Fruit fly (Drosophila melanogaster) Kc167 (cell line): ENCODE data around the gene CG9837.
A peak's percentile ranks its signal among the peaks of the same experiment; 100 is the strongest.

ENCODE experiments used
- Myc ChIP-seq: fragments of >200 bp; optimal IDR thresholded peaks from 2 replicates; lab custom pipeline; 2017; ENCODE audit warnings: missing external identifiers
- Sin3A ChIP-seq: fragments of >200 bp; optimal IDR thresholded peaks from 2 replicates; lab custom pipeline; 2018; ENCODE audit warnings: missing external identifiers
- h ChIP-seq: fragments of >200 bp; optimal IDR thresholded peaks from 3 replicates; lab custom pipeline; 2018; ENCODE audit warnings: missing external identifiers
- insv ChIP-seq: fragments of >200 bp; optimal IDR thresholded peaks from 3 replicates; lab custom pipeline; 2018; ENCODE audit warnings: missing external identifiers
- psq ChIP-seq: fragments of >200 bp; optimal IDR thresholded peaks from 2 replicates; lab custom pipeline; 2017; ENCODE audit warnings: missing external identifiers
- ttk ChIP-seq: sonication (Bioruptor generic); optimal IDR thresholded peaks from 2 replicates; lab custom pipeline; 2017; ENCODE audit warnings: missing external identifiers

CG9837 gene

dm6 chr3R:8821623-8822022 lies 8.2 kb upstream of the CG9837 start, which contains the start of gene CG8369:
Gene CG8369 (plus strand): TSS chr3R:8822008.
- TF ChIP-seq h (no peak), insv (lab: Kevin White, UChicago) (no peak), Sin3A (lab: Kevin White, UChicago) (no peak), psq (lab: Kevin White, UChicago) (no peak), ttk (lab: Kevin White, UChicago) (no peak), Myc (no peak)

DNA sequence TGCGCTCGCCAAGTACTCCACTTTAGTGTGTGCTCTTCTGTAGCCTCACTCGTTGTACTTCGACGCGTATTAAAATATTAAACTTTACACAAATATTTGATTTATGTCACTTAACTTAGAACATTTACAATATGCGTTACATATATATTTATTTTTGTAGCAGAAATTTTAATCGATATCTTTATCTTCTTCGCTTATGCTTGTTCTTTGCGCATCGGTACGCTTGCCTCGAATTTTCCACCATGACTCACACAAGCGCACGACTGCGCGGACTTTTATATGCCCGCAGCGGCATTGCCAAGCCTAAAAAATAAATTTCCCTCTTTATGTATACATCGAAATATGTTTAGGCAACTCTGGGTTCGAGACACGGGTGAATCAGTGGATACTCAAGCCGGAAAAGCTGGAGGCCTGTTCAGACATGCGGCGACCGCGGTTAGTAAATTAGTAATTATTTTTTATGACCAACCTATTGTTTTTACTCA lies 7.1 kb upstream of the CG9837 start, which contains the start of gene aqz:
aqz (minus strand) TSS at position 255 of the 485 bp plus-strand sequence.
- TF ChIP-seq Myc (no peak), h (no peak)

DNA sequence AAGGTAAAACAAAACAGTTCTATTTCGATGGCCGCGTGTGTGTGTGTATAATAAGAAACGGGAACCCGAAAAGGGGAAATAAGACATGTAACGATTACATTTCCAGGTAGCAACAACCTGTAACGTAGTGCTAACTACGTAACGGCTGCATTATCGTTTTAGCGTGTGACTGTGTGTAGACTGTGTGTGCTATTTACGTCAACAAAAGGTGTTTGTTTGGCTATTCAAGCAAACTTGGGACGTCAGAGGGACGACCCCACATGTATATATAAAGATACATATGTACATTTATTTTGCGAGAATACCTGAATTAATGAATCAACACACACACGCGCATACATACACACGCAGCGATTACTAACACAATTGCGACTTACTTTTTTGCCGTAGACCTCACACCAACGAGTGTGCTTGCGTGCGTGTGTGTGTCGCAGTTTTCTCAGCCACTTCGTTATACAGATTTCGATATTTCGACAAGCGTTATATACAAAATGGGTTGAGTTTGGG lies 6.2 kb upstream of the CG9837 start:
- no peak for TF ChIP-seq h
- TF ChIP-seq insv (lab: Kevin White, UChicago), result no peak
- no peak for TF ChIP-seq Myc
- TF ChIP-seq ttk (lab: Kevin White, UChicago), result no peak
- TF ChIP-seq Sin3A (lab: Kevin White, UChicago), result no peak
- TF ChIP-seq psq (lab: Kevin White, UChicago), result no peak

dm6 chr3R:8818239-8818638 lies 4.9 kb upstream of the CG9837 start:
- TF ChIP-seq ttk (lab: Kevin White, UChicago) (peak; percentile 98), h (no peak), Sin3A (lab: Kevin White, UChicago) (no peak), Myc (no peak)

DNA sequence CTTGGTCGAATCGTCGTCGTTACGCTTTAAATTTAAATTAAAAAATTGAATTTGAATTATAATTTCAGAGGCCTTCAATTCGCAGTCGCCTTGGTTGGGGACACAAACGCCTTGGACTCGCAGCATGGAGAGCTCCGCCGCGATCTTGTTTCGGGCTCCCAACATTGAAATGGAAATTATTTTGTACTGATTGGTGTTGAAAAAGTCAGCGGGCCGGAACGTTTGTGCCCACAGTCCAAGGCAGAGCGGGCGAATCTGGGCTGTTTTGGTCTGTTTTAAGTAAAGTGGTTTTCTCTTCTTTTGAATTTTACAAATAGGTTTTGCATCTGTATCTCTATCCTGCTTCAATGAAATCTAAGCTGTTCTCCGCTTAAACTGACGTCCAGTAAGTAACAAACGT lies 1.7 kb upstream of the CG9837 start:
- TF ChIP-seq Myc (no peak), insv (lab: Kevin White, UChicago) (no peak), ttk (lab: Kevin White, UChicago) (no peak), h (no peak), psq (lab: Kevin White, UChicago) (no peak), Sin3A (lab: Kevin White, UChicago) (no peak)

DNA sequence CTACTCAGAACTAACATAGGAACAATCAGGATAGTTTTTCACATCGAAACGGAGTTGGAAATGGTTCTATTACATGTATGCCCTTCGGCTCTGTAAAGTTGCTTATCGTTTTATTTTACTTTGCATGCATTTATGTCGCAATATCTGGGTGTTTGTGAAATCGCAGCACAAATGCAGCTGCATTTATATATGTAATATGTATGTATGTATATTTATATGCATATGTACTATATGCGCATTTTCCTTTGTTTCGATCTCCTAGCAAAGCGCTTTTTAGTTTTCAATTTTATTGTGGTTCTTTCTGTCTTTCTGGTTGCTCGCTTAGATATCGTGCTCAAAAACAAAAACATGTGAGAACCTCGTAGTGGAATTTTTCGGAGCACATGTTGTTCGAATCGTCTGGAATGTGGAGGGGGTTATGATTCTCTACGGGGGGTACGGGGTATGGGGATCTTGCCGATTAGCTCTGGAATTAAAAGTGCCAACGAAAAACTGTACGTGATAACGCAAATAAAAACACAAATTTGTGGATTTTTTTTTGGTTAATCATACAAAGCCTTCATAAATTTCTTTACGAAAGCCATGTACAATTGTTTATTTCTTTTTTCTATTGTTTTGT lies 759 bp upstream of the CG9837 start:
- TF ChIP-seq h, result no peak
- TF ChIP-seq Myc, result no peak
- no peak for TF ChIP-seq Sin3A (lab: Kevin White, UChicago)
- TF ChIP-seq insv (lab: Kevin White, UChicago), result no peak
- TF ChIP-seq psq (lab: Kevin White, UChicago), result no peak
- TF ChIP-seq ttk (lab: Kevin White, UChicago), result no peak

- no peak for TF ChIP-seq h
- no peak for TF ChIP-seq insv (lab: Kevin White, UChicago)
- TF ChIP-seq psq (lab: Kevin White, UChicago), result no peak
- TF ChIP-seq ttk (lab: Kevin White, UChicago), result no peak
- TF ChIP-seq Myc, result no peak
- TF ChIP-seq Sin3A (lab: Kevin White, UChicago), result no peak
Observed at dm6 chr3R:8812342-8812966, 925 bp downstream of the CG9837 start.

- TF ChIP-seq ttk (lab: Kevin White, UChicago) (no peak), h (no peak), insv (lab: Kevin White, UChicago) (no peak), Sin3A (lab: Kevin White, UChicago) (no peak), Myc (no peak), psq (lab: Kevin White, UChicago) (no peak)
Observed at dm6 chr3R:8811323-8811936, 1.9 kb downstream of the CG9837 start.

dm6 chr3R:8810397-8811184 lies 2.8 kb downstream of the CG9837 start:
- TF ChIP-seq ttk (lab: Kevin White, UChicago), result no peak
- no peak for TF ChIP-seq Sin3A (lab: Kevin White, UChicago)
- TF ChIP-seq h, result no peak
- no peak for TF ChIP-seq psq (lab: Kevin White, UChicago)
- TF ChIP-seq Myc, result no peak
- TF ChIP-seq insv (lab: Kevin White, UChicago), result no peak

dm6 chr3R:8809712-8810111 lies 3.7 kb downstream of the CG9837 start:
- TF ChIP-seq insv (lab: Kevin White, UChicago) (no peak), Sin3A (lab: Kevin White, UChicago) (no peak), h (no peak), ttk (lab: Kevin White, UChicago) (no peak), psq (lab: Kevin White, UChicago) (no peak), Myc (no peak)

DNA sequence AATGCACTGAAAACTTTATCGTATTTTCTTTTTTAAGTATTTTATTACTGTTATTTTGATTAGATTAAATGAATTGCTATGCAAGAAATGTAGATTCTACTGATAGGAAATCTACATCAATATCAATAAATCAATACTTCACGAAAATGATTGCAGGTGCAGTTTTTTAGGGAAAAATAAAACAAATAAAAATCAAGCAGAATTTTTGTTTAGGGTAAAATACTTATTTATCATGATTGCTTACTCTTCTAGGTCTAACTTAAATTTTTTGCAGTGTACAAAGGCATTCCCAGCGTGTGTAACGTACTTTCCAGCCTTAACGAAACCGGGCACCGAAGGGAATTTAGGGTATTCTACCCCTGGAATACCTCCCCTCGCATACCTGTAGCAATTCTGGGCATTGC lies 4.9 kb downstream of the CG9837 start:
- TF ChIP-seq insv (lab: Kevin White, UChicago) (no peak), h (no peak), Myc (no peak), ttk (lab: Kevin White, UChicago) (no peak), Sin3A (lab: Kevin White, UChicago) (no peak), psq (lab: Kevin White, UChicago) (no peak)
